Fruit fly (Drosophila melanogaster) whole organism, embryonic: ENCODE results near the gene CG10165.

Experiments used
- Atf6 ChIP-seq: fragments of 200-800 bp; sonication (Bioruptor generic); IDR thresholded peaks from 2 replicates; pipeline ENCODE4 v1.3.6; 2022; ENCODE audit warnings: missing biosample characterization, missing genetic modification characterization
- Bgb ChIP-seq: fragments of 200-800 bp; sonication (Bioruptor generic); IDR thresholded peaks from 2 replicates; pipeline ENCODE4 v1.3.6; 2022; ENCODE audit warnings: missing biosample characterization, missing genetic modification characterization; ENCODE audit not compliant: partially characterized antibody
- CG11456 ChIP-seq: fragments of 200-800 bp; sonication (Bioruptor generic); IDR thresholded peaks from 3 replicates; pipeline ENCODE4 v1.3.6; 2022; ENCODE audit warnings: missing biosample characterization, missing genetic modification characterization
- CG12659 ChIP-seq: fragments of 200-800 bp; sonication (Bioruptor generic); optimal IDR thresholded peaks from 3 replicates; lab custom pipeline; 2017; ENCODE audit warnings: mild to moderate bottlenecking, missing biosample characterization, missing genetic modification reagents, missing genetic modification characterization
- CG14050 ChIP-seq: fragments of 200-800 bp; sonication (Bioruptor generic); IDR thresholded peaks from 3 replicates; pipeline ENCODE4 v1.3.6; 2022; ENCODE audit warnings: missing biosample characterization, missing genetic modification characterization
- CG14667 ChIP-seq: fragments of 200-800 bp; sonication (Bioruptor generic); IDR thresholded peaks from 2 replicates; pipeline ENCODE4 v1.3.6; 2022; ENCODE audit warnings: missing biosample characterization, missing genetic modification characterization
- CG16815 ChIP-seq: fragments of 200-800 bp; sonication (Bioruptor generic); optimal IDR thresholded peaks from 3 replicates; lab custom pipeline; 2017; ENCODE audit warnings: missing biosample characterization, mild to moderate bottlenecking, missing genetic modification characterization
- CG17359 ChIP-seq: fragments of 200-800 bp; sonication (Bioruptor generic); optimal IDR thresholded peaks from 3 replicates; lab custom pipeline; 2018; ENCODE audit warnings: missing biosample characterization, mild to moderate bottlenecking, missing genetic modification characterization, moderate library complexity
- CG1832 ChIP-seq: fragments of 200-800 bp; sonication (Bioruptor generic); optimal IDR thresholded peaks from 2 replicates; lab custom pipeline; 2017; ENCODE audit warnings: missing biosample characterization, mild to moderate bottlenecking, missing genetic modification characterization, inconsistent platforms
- CG2116 ChIP-seq: fragments of 200-800 bp; sonication (Bioruptor generic); optimal IDR thresholded peaks from 3 replicates; lab custom pipeline; 2018; ENCODE audit warnings: missing biosample characterization, mild to moderate bottlenecking, missing genetic modification characterization
- CG2678 ChIP-seq: fragments of 200-800 bp; sonication (Bioruptor generic); optimal IDR thresholded peaks from 3 replicates; lab custom pipeline; 2019; ENCODE audit warnings: missing biosample characterization, mild to moderate bottlenecking, missing genetic modification characterization, moderate library complexity
- CG2889 ChIP-seq: fragments of 200-800 bp; sonication (Bioruptor generic); IDR thresholded peaks from 3 replicates; pipeline ENCODE4 v1.3.6; 2022; ENCODE audit warnings: missing biosample characterization, missing genetic modification characterization
- CG30403 ChIP-seq: fragments of 200-800 bp; sonication (Bioruptor generic); optimal IDR thresholded peaks from 3 replicates; lab custom pipeline; 2016; ENCODE audit warnings: missing biosample characterization, missing genetic modification characterization
- CG3163 ChIP-seq: fragments of 200-800 bp; sonication (Bioruptor generic); optimal IDR thresholded peaks from 3 replicates; lab custom pipeline; 2016; ENCODE audit warnings: missing biosample characterization, missing genetic modification characterization
- CG34422 ChIP-seq: fragments of 200-800 bp; sonication (Bioruptor generic); IDR thresholded peaks from 3 replicates; pipeline ENCODE4 v1.3.6; 2022; ENCODE audit warnings: missing biosample characterization, missing genetic modification characterization
- CG3726 ChIP-seq: fragments of 200-800 bp; sonication (Bioruptor generic); IDR thresholded peaks from 3 replicates; pipeline ENCODE4, ENCODE4 v1.3.6; 2022; ENCODE audit warnings: missing biosample characterization, missing genetic modification characterization
- CG4404 ChIP-seq: fragments of 200-800 bp; sonication (Bioruptor generic); IDR thresholded peaks from 2 replicates; pipeline ENCODE4 v1.3.6; 2022; ENCODE audit warnings: missing biosample characterization, missing genetic modification characterization
- CG4424 ChIP-seq: fragments of 200-800 bp; sonication (Bioruptor generic); optimal IDR thresholded peaks from 3 replicates; lab custom pipeline; 2016; ENCODE audit warnings: missing biosample characterization, missing genetic modification characterization
- CG4730 ChIP-seq: fragments of 200-800 bp; sonication (Bioruptor generic); IDR thresholded peaks from 2 replicates; pipeline ENCODE4 v1.3.6; 2022; ENCODE audit warnings: missing biosample characterization, missing genetic modification characterization
- CG6791 ChIP-seq: fragments of 200-800 bp; sonication (Bioruptor generic); IDR thresholded peaks from 3 replicates; pipeline ENCODE4 v1.3.6; 2022; ENCODE audit warnings: missing biosample characterization, missing genetic modification characterization; ENCODE audit not compliant: partially characterized antibody
- CG6854 ChIP-seq: fragments of 200-800 bp; sonication (Bioruptor generic); optimal IDR thresholded peaks from 3 replicates; lab custom pipeline; 2017; ENCODE audit warnings: missing biosample characterization, mild to moderate bottlenecking, missing genetic modification characterization
- CG7786 ChIP-seq: fragments of 200-800 bp; sonication (Bioruptor generic); optimal IDR thresholded peaks from 2 replicates; lab custom pipeline; 2016; ENCODE audit warnings: missing biosample characterization, missing genetic modification characterization
- CG8924 ChIP-seq: fragments of 200-800 bp; optimal IDR thresholded peaks from 3 replicates; lab custom pipeline; 2019; ENCODE audit warnings: missing biosample characterization, mild to moderate bottlenecking, missing genetic modification characterization, moderate library complexity
- CG9609 ChIP-seq: fragments of 200-800 bp; sonication (Bioruptor generic); optimal IDR thresholded peaks from 3 replicates; lab custom pipeline; 2016; ENCODE audit warnings: missing biosample characterization, missing genetic modification characterization
- CG9932 ChIP-seq: fragments of 200-800 bp; sonication (Bioruptor generic); IDR thresholded peaks from 2 replicates; pipeline ENCODE4 v1.3.6; 2022; ENCODE audit warnings: missing biosample characterization, missing genetic modification characterization
- CoRest ChIP-seq: fragments of 200-800 bp; sonication (Bioruptor generic); optimal IDR thresholded peaks from 3 replicates; lab custom pipeline; 2018; ENCODE audit warnings: missing biosample characterization, mild to moderate bottlenecking, missing genetic modification characterization, moderate library complexity
- Deaf1 ChIP-seq: fragments of 200-800 bp; optimal IDR thresholded peaks from 3 replicates; lab custom pipeline; 2019; ENCODE audit warnings: missing biosample characterization, mild to moderate bottlenecking, missing genetic modification characterization, moderate library complexity
- Hr78 ChIP-seq, 2 experiments: fragments of 200-800 bp in 1 of 2; fragments of >200 bp in 1 of 2; sonication (Bioruptor generic) in 1 of 2; optimal IDR thresholded peaks; 2 replicates each; lab custom pipeline; 2017 to 2019; ENCODE audit warnings: missing biosample characterization in 2 of 2, missing genetic modification characterization in 2 of 2, mild to moderate bottlenecking in 1 of 2, moderate library complexity in 1 of 2
- Mad ChIP-seq: fragments of 200-800 bp; sonication (Bioruptor generic); optimal IDR thresholded peaks from 2 replicates; lab custom pipeline; 2016; ENCODE audit warnings: missing biosample characterization, missing genetic modification characterization
- Med ChIP-seq: fragments of 200-800 bp; sonication (Bioruptor generic); peaks from one replicate; lab custom pipeline; 2016; ENCODE audit warnings: missing biosample characterization, missing genetic modification characterization, mild to moderate bottlenecking, inconsistent platforms, moderate library complexity
- Meics ChIP-seq: fragments of 200-800 bp; sonication (Bioruptor generic); optimal IDR thresholded peaks from 2 replicates; lab custom pipeline; 2017; ENCODE audit warnings: missing biosample characterization, mild to moderate bottlenecking, missing genetic modification characterization
- Xbp1 ChIP-seq: fragments of 200-800 bp; sonication (Bioruptor generic); optimal IDR thresholded peaks from 3 replicates; lab custom pipeline; 2016; ENCODE audit warnings: missing biosample characterization, mild to moderate bottlenecking, missing genetic modification characterization
- abd-A ChIP-seq: fragments of 200-800 bp; sonication (Bioruptor generic); optimal IDR thresholded peaks from 3 replicates; lab custom pipeline; 2019; ENCODE audit warnings: missing biosample characterization, mild to moderate bottlenecking, missing genetic modification characterization, moderate library complexity
- cato ChIP-seq: fragments of 200-800 bp; sonication (Bioruptor generic); optimal IDR thresholded peaks from 2 replicates; lab custom pipeline; 2016; ENCODE audit warnings: missing biosample characterization, missing genetic modification characterization, borderline replicate concordance
- ci ChIP-seq: fragments of 200-800 bp; sonication (Bioruptor generic); IDR thresholded peaks from 3 replicates; pipeline ENCODE4 v1.3.6; 2022; ENCODE audit warnings: missing biosample characterization, missing genetic modification characterization
- dati ChIP-seq: fragments of 200-800 bp; sonication (Bioruptor generic); IDR thresholded peaks from 2 replicates; pipeline ENCODE4 v1.3.6; 2022; ENCODE audit warnings: missing biosample characterization, missing genetic modification characterization
- en ChIP-seq: fragments of 200-800 bp; sonication (Bioruptor generic); optimal IDR thresholded peaks from 2 replicates; lab custom pipeline; 2016; ENCODE audit warnings: missing biosample characterization, missing genetic modification characterization
- ewg ChIP-seq: fragments of 200-800 bp; sonication (Bioruptor generic); optimal IDR thresholded peaks from 3 replicates; lab custom pipeline; 2017; ENCODE audit warnings: mild to moderate bottlenecking, missing biosample characterization, missing genetic modification reagents, missing genetic modification characterization
- gce ChIP-seq: fragments of 200-800 bp; sonication (Bioruptor generic); IDR thresholded peaks from 3 replicates; pipeline ENCODE4 v1.3.6; 2022; ENCODE audit warnings: missing biosample characterization, missing genetic modification characterization
- gcm ChIP-seq: fragments of 200-800 bp; sonication (Bioruptor generic); optimal IDR thresholded peaks from 2 replicates; lab custom pipeline; 2019; ENCODE audit warnings: missing biosample characterization, mild to moderate bottlenecking, missing genetic modification characterization, moderate library complexity
- hb ChIP-seq: fragments of 200-800 bp; sonication (Bioruptor generic); IDR thresholded peaks from 3 replicates; pipeline ENCODE4 v1.3.6; 2022; ENCODE audit warnings: missing biosample characterization, missing genetic modification characterization; ENCODE audit not compliant: partially characterized antibody
- ind ChIP-seq: fragments of 200-800 bp; sonication (Bioruptor generic); optimal IDR thresholded peaks from 3 replicates; lab custom pipeline; 2016; ENCODE audit warnings: missing biosample characterization, missing genetic modification characterization
- lov ChIP-seq, 2 experiments: fragments of 200-800 bp in 1 of 2; fragments of >200 bp in 1 of 2; sonication (Bioruptor generic) in 1 of 2; IDR thresholded peaks in 1 of 2; optimal IDR thresholded peaks in 1 of 2; 2 replicates in 1 of 2; 3 replicates in 1 of 2; pipeline versions ENCODE4 v1.3.6 to Lab custom; 2017 to 2022; ENCODE audit warnings: missing biosample characterization in 1 of 2, missing genetic modification characterization in 1 of 2
- onecut ChIP-seq: fragments of 200-800 bp; sonication (Bioruptor generic); IDR thresholded peaks from 2 replicates; pipeline ENCODE4 v1.3.6; 2022; ENCODE audit warnings: missing biosample characterization, missing genetic modification characterization
- p53 ChIP-seq: fragments of 200-800 bp; sonication (Bioruptor generic); optimal IDR thresholded peaks from 2 replicates; lab custom pipeline; 2016; ENCODE audit warnings: missing biosample characterization, missing genetic modification characterization
- pho ChIP-seq: fragments of 200-800 bp; sonication (Bioruptor generic); optimal IDR thresholded peaks from 2 replicates; lab custom pipeline; 2016; ENCODE audit warnings: missing biosample characterization, missing genetic modification characterization
- pzg ChIP-seq: fragments of 200-800 bp; sonication (Bioruptor generic); optimal IDR thresholded peaks from 3 replicates; lab custom pipeline; 2018; ENCODE audit warnings: missing biosample characterization, mild to moderate bottlenecking, missing genetic modification characterization, moderate library complexity
- scrt ChIP-seq: fragments of 200-800 bp; sonication (Bioruptor generic); optimal IDR thresholded peaks from 2 replicates; lab custom pipeline; 2018; ENCODE audit warnings: missing biosample characterization, mild to moderate bottlenecking, missing genetic modification characterization, moderate library complexity
- seq ChIP-seq: fragments of 200-800 bp; sonication (Bioruptor generic); IDR thresholded peaks from 2 replicates; pipeline ENCODE4 v1.3.6; 2022; ENCODE audit warnings: missing biosample characterization, missing genetic modification characterization
- tap ChIP-seq: fragments of 200-800 bp; optimal IDR thresholded peaks from 3 replicates; lab custom pipeline; 2019; ENCODE audit warnings: missing biosample characterization, mild to moderate bottlenecking, missing genetic modification characterization, moderate library complexity
- ttk ChIP-seq: fragments of 200-800 bp; sonication (Bioruptor generic); IDR thresholded peaks from 2 replicates; pipeline ENCODE4 v2.1.2; 2022; ENCODE audit warnings: missing biosample characterization, missing genetic modification characterization

Gene CG10165

dm6 chr2L:19519611-19520010, 10.5 kb downstream of the CG10165 start (continued):
- TF ChIP-seq Meics (GFP tag; lab: Kevin White, UChicago) (no peak), ewg (GFP tag; lab: Kevin White, UChicago) (peak; percentile 87), Bgb (GFP tag; lab: Robert Waterston, UW) (peak; percentile 18; the same call in 1 of the 2 replicates), onecut (GFP tag; lab: Robert Waterston, UW) (peak; percentile 19; the same call in 1 of the 2 replicates), CG14050 (GFP tag; lab: Robert Waterston, UW) (no peak), lov (optimal IDR thresholded peaks at IDR 0.05; lab: Kevin White, UChicago) (no peak), lov (GFP tag; IDR thresholded peaks at IDR 0.05; lab: Robert Waterston, UW) (no peak), ci (GFP tag; lab: Robert Waterston, UW) (no peak), CG2678 (no peak), CG14667 (GFP tag; lab: Robert Waterston, UW) (no peak), Deaf1 (tag; lab: Kevin White, UChicago) (peak; percentile 22), CG1832 (no peak), gce (no peak), CG4730 (GFP tag; lab: Robert Waterston, UW) (no peak), CoRest (no peak), CG4424 (no peak), CG6854 (no peak), CG17359 (tag; lab: Kevin White, UChicago) (no peak), pzg (peak; percentile 12), dati (GFP tag; lab: Robert Waterston, UW) (no peak), CG12659 (GFP tag; lab: Kevin White, UChicago) (no peak), abd-A (tag; lab: Kevin White, UChicago) (peak; percentile 46), p53 (no peak), hb (GFP tag; lab: Robert Waterston, UW) (no peak), CG34422 (GFP tag; lab: Robert Waterston, UW) (0 out of 3 replicates have a peak, but pooled peaks have one; percentile 18), Hr78 (GFP tag; optimal IDR thresholded peaks at IDR 0.05; lab: Kevin White, UChicago) (no peak), CG3726 (GFP tag; lab: Robert Waterston, UW) (no peak), CG6791 (GFP tag; lab: Robert Waterston, UW) (no peak), tap (no peak), CG2889 (no peak), cato (GFP tag; lab: Kevin White, UChicago) (no peak), CG9932 (no peak), CG7786 (GFP tag; lab: Kevin White, UChicago) (no peak), CG9609 (GFP tag; lab: Kevin White, UChicago) (no peak), CG16815 (GFP tag; lab: Kevin White, UChicago) (no peak), CG11456 (GFP tag; lab: Robert Waterston, UW) (no peak), ind (no peak), seq (GFP tag; lab: Robert Waterston, UW) (peak; percentile 52; the same call in 1 of the 2 replicates), Atf6 (GFP tag; lab: Robert Waterston, UW) (no peak), ttk (no peak), pho (GFP tag; lab: Kevin White, UChicago) (no peak), gcm (GFP tag; lab: Kevin White, UChicago) (no peak), Med (GFP tag; lab: Kevin White, UChicago) (no peak), Xbp1 (no peak), CG4404 (GFP tag; lab: Robert Waterston, UW) (0 out of 2 replicates have a peak, but pooled peaks have one; percentile 15), CG30403 (GFP tag; lab: Kevin White, UChicago) (no peak), en (GFP tag; lab: Kevin White, UChicago) (no peak), scrt (GFP tag; lab: Kevin White, UChicago) (peak; percentile 80), Mad (GFP tag; lab: Kevin White, UChicago) (no peak), CG3163 (no peak), CG2116 (GFP tag; lab: Kevin White, UChicago) (no peak), CG8924 (no peak)
